Worm (Caenorhabditis elegans) whole organism, L4 larva: ENCODE measurements around the gene zipt-9.

Source experiments
- aha-1 ChIP-seq: fragments of 150-350 bp; peaks from one replicate; lab custom pipeline; 2014; ENCODE audit warnings: missing biosample characterization, missing genetic modification characterization
- aly-2 ChIP-seq: sonication (generic microtip); optimal IDR thresholded peaks from 2 replicates; lab custom pipeline; 2018; ENCODE audit warnings: missing biosample characterization, missing genetic modification characterization
- ama-1 ChIP-seq: fragments of 150-350 bp; optimal IDR thresholded peaks from 2 replicates; lab custom pipeline; 2014; ENCODE audit warnings: inconsistent platforms, mixed read lengths
- ceh-82 ChIP-seq: sonication (generic microtip); optimal IDR thresholded peaks from 2 replicates; lab custom pipeline; 2017; ENCODE audit warnings: missing biosample characterization, missing genetic modification characterization
- hif-1 ChIP-seq, 2 experiments: sonication (generic microtip); optimal IDR thresholded peaks; 2 replicates each; lab custom pipeline; 2016 to 2017; ENCODE audit warnings: missing compliant biosample characterization in 2 of 2, missing genetic modification characterization in 2 of 2, missing genetic modification reagents in 2 of 2, missing genotype in 2 of 2, mild to moderate bottlenecking in 1 of 2
- mes-2 ChIP-seq: sonication (generic microtip); optimal IDR thresholded peaks from 2 replicates; lab custom pipeline; 2016; ENCODE audit warnings: missing genotype, mild to moderate bottlenecking, missing genetic modification characterization, missing compliant biosample characterization; ENCODE audit not compliant: poor library complexity, severe bottlenecking
- nhr-10 ChIP-seq: fragments of 150-350 bp; optimal IDR thresholded peaks from 2 replicates; lab custom pipeline; 2014; ENCODE audit warnings: missing biosample characterization, missing genetic modification characterization
- nhr-11 ChIP-seq: fragments of 150-350 bp; optimal IDR thresholded peaks from 2 replicates; lab custom pipeline; 2014; ENCODE audit warnings: missing biosample characterization, missing genetic modification characterization
- nhr-237 ChIP-seq: sonication (generic microtip); optimal IDR thresholded peaks from 2 replicates; lab custom pipeline; 2017; ENCODE audit warnings: missing biosample characterization, missing genetic modification characterization
- nhr-76 ChIP-seq: fragments of 150-350 bp; optimal IDR thresholded peaks from 2 replicates; lab custom pipeline; 2014; ENCODE audit warnings: missing biosample characterization, missing genetic modification characterization
- nhr-77 ChIP-seq: fragments of 150-350 bp; optimal IDR thresholded peaks from 2 replicates; lab custom pipeline; 2014; ENCODE audit warnings: missing biosample characterization, missing genetic modification characterization
- vab-7 ChIP-seq: fragments of 200-800 bp; sonication (Bioruptor generic); IDR thresholded peaks from 2 replicates; pipeline ENCODE4 v1.3.6; 2022; ENCODE audit warnings: missing genetic modification reagents, missing genetic modification characterization, missing compliant biosample characterization
- zfp-3 ChIP-seq: fragments of 200-800 bp; sonication (Bioruptor generic); conservative IDR thresholded peaks from 2 replicates; pipeline ENCODE4 v1.3.6; 2022; ENCODE audit warnings: missing genetic modification reagents, missing genetic modification characterization, missing compliant biosample characterization
- ztf-11 ChIP-seq: fragments of 150-350 bp; optimal IDR thresholded peaks from 2 replicates; lab custom pipeline; 2014; ENCODE audit warnings: missing biosample characterization, missing genetic modification characterization

DNA sequence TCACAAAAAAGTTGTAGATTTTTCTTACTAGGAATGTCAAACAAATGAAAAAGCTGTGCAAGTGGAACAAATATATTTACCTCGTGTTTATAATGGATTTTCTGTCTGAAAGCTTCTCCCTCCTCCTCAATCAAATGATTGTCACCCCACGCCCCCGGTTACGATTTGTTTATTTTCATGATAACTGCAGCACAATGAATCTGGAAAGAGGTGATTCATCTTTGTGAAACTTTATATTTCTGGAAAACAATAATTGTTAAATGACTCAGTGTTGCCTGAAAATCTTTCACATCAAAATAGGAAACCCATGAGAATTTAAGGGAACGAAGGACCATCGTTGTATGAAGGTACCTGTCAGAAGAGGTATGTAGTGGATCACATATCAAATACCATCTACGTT, 33.6 kb upstream of the zipt-9 start, which contains the start of gene F35E12.10:
- TF ChIP-seq ztf-11 (tag; lab: Kevin White, UChicago), result no peak
- TF ChIP-seq aha-1 (tag; lab: Kevin White, UChicago), result peak; percentile 69
- no peak for TF ChIP-seq nhr-237 (tag; lab: Kevin White, UChicago)
- TF ChIP-seq mes-2 (tag; lab: Kevin White, UChicago), result no peak
- no peak for TF ChIP-seq zfp-3 (GFP tag; lab: Robert Waterston, UW)
- TF ChIP-seq nhr-10 (tag; lab: Kevin White, UChicago), result no peak
- TF ChIP-seq vab-7 (GFP tag; lab: Robert Waterston, UW), result no peak
- TF ChIP-seq aly-2, result no peak
- no peak for TF ChIP-seq ceh-82 (tag; lab: Kevin White, UChicago)
- no peak for TF ChIP-seq nhr-76 (tag; lab: Kevin White, UChicago)
- TF ChIP-seq hif-1 (tag; optimal IDR thresholded peaks at IDR 0.05; lab: Kevin White, UChicago), result no peak
- TF ChIP-seq ama-1 (lab: Kevin White, UChicago), result no peak
- no peak for TF ChIP-seq nhr-77
- no peak for TF ChIP-seq nhr-11
